Fruit fly (Drosophila melanogaster) whole organism, embryonic: ENCODE measurements around the gene CG11672.

Experiments used
- Adf1 ChIP-seq: fragments of 200-800 bp; sonication (Bioruptor generic); IDR thresholded peaks from 2 replicates; pipeline ENCODE4 v1.3.6; 2022; ENCODE audit warnings: missing biosample characterization, missing genetic modification characterization
- B-H1 ChIP-seq: fragments of 200-800 bp; sonication (Bioruptor generic); IDR thresholded peaks from 3 replicates; pipeline ENCODE4 v1.3.6; 2022; ENCODE audit warnings: missing biosample characterization, missing genetic modification characterization
- Blimp-1 ChIP-seq: fragments of 200-800 bp; sonication (Bioruptor generic); optimal IDR thresholded peaks from 3 replicates; lab custom pipeline; 2018; ENCODE audit warnings: missing biosample characterization, missing genetic modification characterization, mild to moderate bottlenecking, moderate library complexity, missing genetic modification reagents
- CG10462 ChIP-seq: fragments of 200-800 bp; sonication (Bioruptor generic); optimal IDR thresholded peaks from 2 replicates; lab custom pipeline; 2016; ENCODE audit warnings: missing biosample characterization, missing genetic modification characterization
- CG11504 ChIP-seq: fragments of 200-800 bp; sonication (Bioruptor generic); optimal IDR thresholded peaks from 3 replicates; lab custom pipeline; 2019; ENCODE audit warnings: missing biosample characterization, mild to moderate bottlenecking, missing genetic modification characterization, moderate library complexity
- CG12744 ChIP-seq: fragments of 200-800 bp; sonication (Bioruptor generic); optimal IDR thresholded peaks from 2 replicates; lab custom pipeline; 2016; ENCODE audit warnings: missing biosample characterization, missing genetic modification characterization
- CG13424 ChIP-seq: fragments of 200-800 bp; sonication (Bioruptor generic); optimal IDR thresholded peaks from 2 replicates; lab custom pipeline; 2019; ENCODE audit warnings: missing biosample characterization, mild to moderate bottlenecking, missing genetic modification characterization, moderate library complexity
- CG14710 ChIP-seq: fragments of 200-800 bp; sonication (Bioruptor generic); optimal IDR thresholded peaks from 3 replicates; lab custom pipeline; 2019; ENCODE audit warnings: missing biosample characterization, mild to moderate bottlenecking, missing genetic modification characterization, moderate library complexity
- CG14965 ChIP-seq: fragments of 200-800 bp; sonication (Bioruptor generic); optimal IDR thresholded peaks from 2 replicates; lab custom pipeline; 2016; ENCODE audit warnings: missing biosample characterization, missing genetic modification characterization, borderline replicate concordance
- CG17802 ChIP-seq: fragments of 200-800 bp; sonication (Bioruptor generic); optimal IDR thresholded peaks from 2 replicates; lab custom pipeline; 2018; ENCODE audit warnings: missing biosample characterization, mild to moderate bottlenecking, missing genetic modification characterization, moderate library complexity
- CG18476 ChIP-seq: fragments of 200-800 bp; sonication (Bioruptor generic); optimal IDR thresholded peaks from 2 replicates; lab custom pipeline; 2016; ENCODE audit warnings: missing biosample characterization, mild to moderate bottlenecking, missing genetic modification characterization
- CG2129 ChIP-seq: fragments of 200-800 bp; sonication (Bioruptor generic); IDR thresholded peaks from 2 replicates; pipeline ENCODE4 v1.3.6; 2022; ENCODE audit warnings: missing biosample characterization, missing genetic modification characterization; ENCODE audit not compliant: partially characterized antibody
- CG2889 ChIP-seq: fragments of 200-800 bp; sonication (Bioruptor generic); IDR thresholded peaks from 3 replicates; pipeline ENCODE4 v1.3.6; 2022; ENCODE audit warnings: missing biosample characterization, missing genetic modification characterization
- CG3281 ChIP-seq: fragments of 200-800 bp; sonication (Bioruptor generic); optimal IDR thresholded peaks from 3 replicates; lab custom pipeline; 2017; ENCODE audit warnings: missing biosample characterization, mild to moderate bottlenecking, missing genetic modification characterization
- CG33557 ChIP-seq: fragments of 200-800 bp; sonication (Bioruptor generic); optimal IDR thresholded peaks from 2 replicates; lab custom pipeline; 2019; ENCODE audit warnings: missing biosample characterization, mild to moderate bottlenecking, missing genetic modification characterization, moderate library complexity
- CG4854 ChIP-seq: fragments of 200-800 bp; sonication (Bioruptor generic); optimal IDR thresholded peaks from 2 replicates; lab custom pipeline; 2016; ENCODE audit warnings: missing biosample characterization, missing genetic modification characterization, inconsistent platforms
- CG5953 ChIP-seq: fragments of 200-800 bp; sonication (Bioruptor generic); IDR thresholded peaks from 2 replicates; pipeline ENCODE4 v1.3.6; 2022; ENCODE audit warnings: missing biosample characterization, missing genetic modification characterization
- CG6272 ChIP-seq: fragments of 200-800 bp; sonication (Bioruptor generic); IDR thresholded peaks from 2 replicates; pipeline ENCODE4 v1.3.6; 2022; ENCODE audit warnings: missing biosample characterization, missing genetic modification characterization
- CG7745 ChIP-seq: fragments of 200-800 bp; sonication (Bioruptor generic); optimal IDR thresholded peaks from 2 replicates; lab custom pipeline; 2018; ENCODE audit warnings: missing biosample characterization, mild to moderate bottlenecking, missing genetic modification characterization, moderate library complexity
- CoRest ChIP-seq: fragments of 200-800 bp; sonication (Bioruptor generic); optimal IDR thresholded peaks from 3 replicates; lab custom pipeline; 2018; ENCODE audit warnings: missing biosample characterization, mild to moderate bottlenecking, missing genetic modification characterization, moderate library complexity
- Dref ChIP-seq: fragments of 200-800 bp; sonication (Bioruptor generic); IDR thresholded peaks from 2 replicates; pipeline ENCODE4 v1.3.6; 2022; ENCODE audit warnings: missing biosample characterization, missing genetic modification characterization
- Ets97D ChIP-seq: fragments of 200-800 bp; sonication (Bioruptor generic); optimal IDR thresholded peaks from 3 replicates; lab custom pipeline; 2016; ENCODE audit warnings: missing biosample characterization, missing genetic modification characterization
- Hr3 ChIP-seq: fragments of 200-800 bp; sonication (Bioruptor generic); optimal IDR thresholded peaks from 3 replicates; lab custom pipeline; 2016; ENCODE audit warnings: missing biosample characterization, missing genetic modification characterization
- Lpt ChIP-seq: fragments of >200 bp; optimal IDR thresholded peaks from 2 replicates; lab custom pipeline; 2018; ENCODE audit warnings: missing biosample characterization, missing genetic modification characterization
- NC2β ChIP-seq: fragments of 200-800 bp; sonication (Bioruptor generic); optimal IDR thresholded peaks from 2 replicates; lab custom pipeline; 2016; ENCODE audit warnings: missing biosample characterization, missing genetic modification characterization
- Oaz ChIP-seq: fragments of 200-800 bp; sonication (Bioruptor generic); IDR thresholded peaks from 2 replicates; pipeline ENCODE4 v1.3.6; 2022; ENCODE audit warnings: missing biosample characterization, missing genetic modification characterization
- PHDP ChIP-seq: fragments of 200-800 bp; sonication (Bioruptor generic); optimal IDR thresholded peaks from 3 replicates; lab custom pipeline; 2018; ENCODE audit warnings: missing biosample characterization, mild to moderate bottlenecking, missing genetic modification characterization, moderate library complexity
- Rfx ChIP-seq: fragments of 200-800 bp; sonication (Bioruptor generic); IDR thresholded peaks from 2 replicates; pipeline ENCODE4 v1.3.6; 2022; ENCODE audit warnings: missing biosample characterization, missing genetic modification characterization
- Six4 ChIP-seq: fragments of 200-800 bp; sonication (Bioruptor generic); optimal IDR thresholded peaks from 2 replicates; lab custom pipeline; 2016; ENCODE audit warnings: missing biosample characterization, missing genetic modification characterization
- Spps ChIP-seq: fragments of 200-800 bp; sonication (Bioruptor generic); optimal IDR thresholded peaks from 2 replicates; lab custom pipeline; 2018; ENCODE audit warnings: missing biosample characterization, mild to moderate bottlenecking, missing genetic modification characterization
- aop ChIP-seq: fragments of 200-800 bp; sonication (Bioruptor generic); IDR thresholded peaks from 2 replicates; pipeline ENCODE4 v1.3.6; 2022; ENCODE audit warnings: missing biosample characterization, missing genetic modification characterization
- ase ChIP-seq: fragments of 200-800 bp; sonication (Bioruptor generic); IDR thresholded peaks from 3 replicates; pipeline ENCODE4 v1.3.6; 2022; ENCODE audit warnings: missing biosample characterization, missing genetic modification characterization
- cad ChIP-seq: fragments of >200 bp; optimal IDR thresholded peaks from 2 replicates; lab custom pipeline; 2017; ENCODE audit warnings: missing biosample characterization, missing genetic modification characterization
- chm ChIP-seq: fragments of 200-800 bp; sonication (Bioruptor generic); IDR thresholded peaks from 2 replicates; pipeline ENCODE4 v1.3.6; 2022; ENCODE audit warnings: missing biosample characterization, missing genetic modification characterization
- crol ChIP-seq: fragments of 200-800 bp; sonication (Bioruptor generic); IDR thresholded peaks from 2 replicates; pipeline ENCODE4 v1.3.6; 2022; ENCODE audit warnings: missing biosample characterization, missing genetic modification characterization
- crp ChIP-seq, 2 experiments: fragments of 200-800 bp; sonication (Bioruptor generic); optimal IDR thresholded peaks; 2 replicates in 1 of 2; 3 replicates in 1 of 2; lab custom pipeline; 2017; ENCODE audit warnings: missing biosample characterization in 2 of 2, missing genetic modification characterization in 2 of 2, mild to moderate bottlenecking in 1 of 2, moderate library complexity in 1 of 2
- dan ChIP-seq: fragments of 200-800 bp; sonication (Bioruptor generic); IDR thresholded peaks from 2 replicates; pipeline ENCODE4 v1.3.6; 2022; ENCODE audit warnings: missing biosample characterization, missing genetic modification characterization
- ham ChIP-seq: fragments of 200-800 bp; sonication (Bioruptor generic); IDR thresholded peaks from 2 replicates; pipeline ENCODE4 v1.3.6; 2022; ENCODE audit warnings: missing biosample characterization, missing genetic modification characterization
- hkb ChIP-seq, 2 experiments: fragments of 200-800 bp in 1 of 2; fragments of >200 bp in 1 of 2; sonication (Bioruptor generic) in 1 of 2; IDR thresholded peaks in 1 of 2; optimal IDR thresholded peaks in 1 of 2; 2 replicates each; pipeline versions ENCODE4 v1.3.6 to Lab custom; 2017 to 2022; ENCODE audit warnings: missing biosample characterization in 1 of 2, missing genetic modification characterization in 1 of 2
- jing ChIP-seq: fragments of 200-800 bp; sonication (Bioruptor generic); optimal IDR thresholded peaks from 2 replicates; lab custom pipeline; 2018; ENCODE audit warnings: missing biosample characterization, mild to moderate bottlenecking, missing genetic modification characterization
- lov ChIP-seq, 2 experiments: fragments of 200-800 bp in 1 of 2; fragments of >200 bp in 1 of 2; sonication (Bioruptor generic) in 1 of 2; IDR thresholded peaks in 1 of 2; optimal IDR thresholded peaks in 1 of 2; 2 replicates in 1 of 2; 3 replicates in 1 of 2; pipeline versions ENCODE4 v1.3.6 to Lab custom; 2017 to 2022; ENCODE audit warnings: missing biosample characterization in 1 of 2, missing genetic modification characterization in 1 of 2
- pfk ChIP-seq: fragments of 200-800 bp; sonication (Bioruptor generic); optimal IDR thresholded peaks from 2 replicates; lab custom pipeline; 2018; ENCODE audit warnings: missing biosample characterization, mild to moderate bottlenecking, missing genetic modification characterization, moderate library complexity
- phol ChIP-seq: fragments of 200-800 bp; sonication (Bioruptor generic); optimal IDR thresholded peaks from 3 replicates; lab custom pipeline; 2018; ENCODE audit warnings: missing biosample characterization, mild to moderate bottlenecking, missing genetic modification characterization, moderate library complexity
- prd ChIP-seq, 3 experiments: fragments of >200 bp in 2 of 3; fragments of 200-800 bp in 1 of 3; sonication (Bioruptor generic) in 1 of 3; optimal IDR thresholded peaks in 2 of 3; IDR thresholded peaks in 1 of 3; 2 replicates in 2 of 3; 3 replicates in 1 of 3; pipeline versions ENCODE4 v1.3.6 to Lab custom; 2017 to 2022; ENCODE audit warnings: missing biosample characterization in 1 of 3, missing genetic modification characterization in 1 of 3
- pzg ChIP-seq: fragments of 200-800 bp; sonication (Bioruptor generic); optimal IDR thresholded peaks from 3 replicates; lab custom pipeline; 2018; ENCODE audit warnings: missing biosample characterization, mild to moderate bottlenecking, missing genetic modification characterization, moderate library complexity
- sna ChIP-seq: fragments of 200-800 bp; sonication (Bioruptor generic); IDR thresholded peaks from 2 replicates; pipeline ENCODE4 v1.3.6; 2022; ENCODE audit warnings: missing biosample characterization, missing genetic modification characterization; ENCODE audit not compliant: partially characterized antibody
- ssp ChIP-seq: fragments of 200-800 bp; sonication (Bioruptor generic); IDR thresholded peaks from 2 replicates; pipeline ENCODE4 v1.3.6; 2022; ENCODE audit warnings: missing biosample characterization, missing genetic modification characterization
- tgo ChIP-seq: fragments of 200-800 bp; sonication (Bioruptor generic); IDR thresholded peaks from 3 replicates; pipeline ENCODE4 v1.3.6; 2022; ENCODE audit warnings: missing biosample characterization, missing genetic modification characterization
- twi ChIP-seq: fragments of 200-800 bp; optimal IDR thresholded peaks from 2 replicates; lab custom pipeline; 2019; ENCODE audit warnings: missing biosample characterization, mild to moderate bottlenecking, missing genetic modification characterization, moderate library complexity
- wor ChIP-seq: fragments of 200-800 bp; sonication (Bioruptor generic); IDR thresholded peaks from 2 replicates; pipeline ENCODE4 v1.3.6; 2022; ENCODE audit warnings: missing biosample characterization, missing genetic modification characterization

Gene CG11672

DNA sequence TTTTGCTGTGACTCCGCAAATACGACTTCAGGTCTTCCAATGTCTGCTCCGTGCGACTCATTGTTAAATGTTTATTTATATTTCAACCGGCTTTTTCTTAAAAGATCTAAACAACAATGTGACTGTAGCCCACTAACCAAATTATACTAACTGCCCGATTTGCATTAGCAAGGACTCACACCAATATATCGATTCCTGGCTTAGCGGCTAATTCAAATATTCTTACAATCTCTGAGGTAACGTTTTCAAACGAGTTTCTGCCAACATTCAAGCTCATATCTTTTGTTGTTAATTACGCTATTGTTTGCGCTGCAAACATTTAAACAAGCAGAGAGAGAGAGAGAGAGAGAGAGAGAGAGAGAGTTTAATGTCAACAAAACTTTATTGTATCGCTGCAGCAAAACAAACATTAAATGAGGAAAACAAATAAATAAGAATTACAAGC is 18.2 kb upstream of the CG11672 start, which contains the start of gene tex (continued):
- TF ChIP-seq prd (optimal IDR thresholded peaks at IDR 0.05; lab: Kevin White, UChicago) (no peak), prd (GFP tag; IDR thresholded peaks at IDR 0.05; lab: Robert Waterston, UW) (no peak), twi (tag; lab: Kevin White, UChicago) (no peak), CG2129 (GFP tag; lab: Robert Waterston, UW) (no peak), CG6272 (GFP tag; lab: Robert Waterston, UW) (no peak), CG3281 (no peak), tgo (GFP tag; lab: Robert Waterston, UW) (no peak), PHDP (tag; lab: Kevin White, UChicago) (peak; percentile 9), B-H1 (GFP tag; lab: Robert Waterston, UW) (no peak), CG12744 (GFP tag; lab: Kevin White, UChicago) (no peak), aop (GFP tag; lab: Robert Waterston, UW) (no peak), CG14965 (no peak), crol (no peak), CG5953 (GFP tag; lab: Robert Waterston, UW) (no peak), Adf1 (GFP tag; lab: Robert Waterston, UW) (no peak), CG33557 (GFP tag; lab: Kevin White, UChicago) (peak; percentile 73), Lpt (no peak), Oaz (GFP tag; lab: Robert Waterston, UW) (no peak), hkb (optimal IDR thresholded peaks at IDR 0.05; lab: Kevin White, UChicago) (no peak), hkb (GFP tag; IDR thresholded peaks at IDR 0.05; lab: Robert Waterston, UW) (peak; percentile 37; the same call in 1 of the 2 replicates), Spps (tag; lab: Kevin White, UChicago) (peak; percentile 41), sna (GFP tag; lab: Robert Waterston, UW) (0 out of 2 replicates have a peak, but pooled peaks have one; percentile 44), NC2β (peak; percentile 12), cad (no peak), chm (GFP tag; lab: Robert Waterston, UW) (no peak), Six4 (GFP tag; lab: Kevin White, UChicago) (peak; percentile 22), Dref (GFP tag; lab: Robert Waterston, UW) (peak; percentile 86), wor (GFP tag; lab: Robert Waterston, UW) (no peak), Hr3 (no peak), ham (GFP tag; lab: Robert Waterston, UW) (no peak), CG11504 (tag; lab: Kevin White, UChicago) (no peak), Ets97D (GFP tag; lab: Kevin White, UChicago) (peak; percentile 41), Rfx (no peak), CG4854 (GFP tag; lab: Kevin White, UChicago) (no peak), ase (GFP tag; lab: Robert Waterston, UW) (no peak), CG10462 (GFP tag; lab: Kevin White, UChicago) (no peak), CG2889 (GFP tag; lab: Robert Waterston, UW) (no peak), pzg (peak; percentile 89), lov (optimal IDR thresholded peaks at IDR 0.05; lab: Kevin White, UChicago) (no peak), lov (GFP tag; IDR thresholded peaks at IDR 0.05; lab: Robert Waterston, UW) (no peak), CG13424 (tag; lab: Kevin White, UChicago) (peak; percentile 4), CG18476 (GFP tag; lab: Kevin White, UChicago) (no peak), ssp (GFP tag; lab: Robert Waterston, UW) (no peak), Blimp-1 (GFP tag; lab: Kevin White, UChicago) (peak; percentile 67), CG14710 (tag; lab: Kevin White, UChicago) (peak; percentile 77), pfk (GFP tag; lab: Kevin White, UChicago) (no peak), jing (no peak), phol (peak; percentile 22), crp (GFP tag; optimal IDR thresholded peaks at IDR 0.05; lab: Kevin White, UChicago) (no peak), CoRest (tag; lab: Kevin White, UChicago) (peak; percentile 7), dan (GFP tag; lab: Robert Waterston, UW) (no peak), CG7745 (tag; lab: Kevin White, UChicago) (peak; percentile 24), CG17802 (tag; lab: Kevin White, UChicago) (no peak)
